Fruit fly (Drosophila melanogaster): Measurements from ENCODE around the gene CG44837.

The CG44837 gene

dm6 chr3L:11938716-11939115 is at the start of gene CG44837:
CG44837 (minus strand) TSS chr3L:11938872.
- no peak for TF ChIP-seq psq (optimal IDR thresholded peaks at IDR 0.05)
- TF ChIP-seq EcR (GFP tag; optimal IDR thresholded peaks at IDR 0.05), result no peak
- TF ChIP-seq CG8478 (optimal IDR thresholded peaks at IDR 0.05), result no peak
- no peak for TF ChIP-seq Dll (optimal IDR thresholded peaks at IDR 0.05)
- TF ChIP-seq pan (optimal IDR thresholded peaks at IDR 0.05), result no peak
- TF ChIP-seq usp (GFP tag; optimal IDR thresholded peaks at IDR 0.05), result no peak

- no peak for TF ChIP-seq psq (optimal IDR thresholded peaks at IDR 0.05)
- no peak for TF ChIP-seq pan (optimal IDR thresholded peaks at IDR 0.05)
- TF ChIP-seq Dll (optimal IDR thresholded peaks at IDR 0.05), result no peak
- TF ChIP-seq EcR (GFP tag; optimal IDR thresholded peaks at IDR 0.05), result no peak
- no peak for TF ChIP-seq usp (GFP tag; optimal IDR thresholded peaks at IDR 0.05)
- no peak for TF ChIP-seq CG8478 (optimal IDR thresholded peaks at IDR 0.05)
Measured at dm6 chr3L:11984606-11985005, 45.9 kb upstream of the CG44837 start, which contains the start of gene CG6938. CG6938 (plus strand) TSS chr3L:11984906.

DNA sequence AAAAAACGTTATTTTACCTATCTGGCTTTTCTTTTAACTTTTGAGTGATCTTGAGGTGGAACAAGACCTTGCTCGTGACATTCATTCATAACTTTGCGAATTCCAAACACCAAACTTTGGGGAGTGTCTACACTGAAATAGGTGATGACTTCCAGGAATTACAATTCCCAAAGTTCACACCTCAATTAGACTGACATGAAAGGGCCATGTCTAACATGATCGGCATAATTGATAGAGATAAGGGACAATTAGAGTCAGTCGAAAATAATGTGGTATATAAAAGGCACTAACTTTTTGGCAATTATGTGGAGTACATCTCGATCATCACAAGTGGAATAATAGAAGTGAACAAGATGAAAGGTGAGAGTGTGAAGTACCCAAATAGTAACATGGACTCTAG is 37.1 kb upstream of the CG44837 start, which contains the start of gene CG43896:
CG43896 (plus strand) TSS at position 301 of the 400 bp plus-strand sequence.
- TF ChIP-seq Dll (optimal IDR thresholded peaks at IDR 0.05) (no peak), usp (GFP tag; optimal IDR thresholded peaks at IDR 0.05) (no peak), EcR (GFP tag; optimal IDR thresholded peaks at IDR 0.05) (no peak), CG8478 (optimal IDR thresholded peaks at IDR 0.05) (no peak), psq (optimal IDR thresholded peaks at IDR 0.05) (no peak), pan (optimal IDR thresholded peaks at IDR 0.05) (no peak)

DNA sequence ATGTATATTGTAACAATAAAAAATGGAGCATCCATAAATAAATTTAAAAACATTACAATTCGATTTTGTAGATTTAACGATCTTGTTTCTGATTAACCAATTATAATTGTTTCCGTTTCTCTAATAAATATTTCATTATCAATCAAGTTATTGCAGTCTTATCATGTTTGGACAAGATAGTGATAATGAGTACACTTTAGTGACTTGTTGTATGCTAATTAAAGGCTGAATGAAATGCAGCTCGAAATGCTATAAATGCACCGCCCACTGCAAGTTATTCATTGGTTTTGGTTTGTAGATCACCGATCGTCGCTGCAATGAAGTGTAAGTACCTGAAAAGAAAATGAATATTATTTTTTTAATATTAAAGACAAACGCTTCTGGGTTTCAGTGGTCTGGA is 35.9 kb upstream of the CG44837 start, which contains the start of gene CG14125:
CG14125 (plus strand) TSS at position 301 of the 400 bp plus-strand sequence.
- TF ChIP-seq usp (GFP tag; optimal IDR thresholded peaks at IDR 0.05) (no peak), CG8478 (optimal IDR thresholded peaks at IDR 0.05) (no peak), pan (optimal IDR thresholded peaks at IDR 0.05) (no peak), psq (optimal IDR thresholded peaks at IDR 0.05) (no peak), Dll (optimal IDR thresholded peaks at IDR 0.05) (no peak)

dm6 chr3L:11973690-11974089 is 35.0 kb upstream of the CG44837 start, which contains the start of gene CG42397:
CG42397 (minus strand) TSS chr3L:11973790.
- TF ChIP-seq pan (optimal IDR thresholded peaks at IDR 0.05), result no peak
- TF ChIP-seq EcR (GFP tag; optimal IDR thresholded peaks at IDR 0.05), result no peak
- TF ChIP-seq usp (GFP tag; optimal IDR thresholded peaks at IDR 0.05), result no peak

- TF ChIP-seq psq (optimal IDR thresholded peaks at IDR 0.05), result no peak
- TF ChIP-seq Dll (optimal IDR thresholded peaks at IDR 0.05), result no peak
- TF ChIP-seq pan (optimal IDR thresholded peaks at IDR 0.05), result no peak
- TF ChIP-seq usp (GFP tag; optimal IDR thresholded peaks at IDR 0.05), result no peak
- TF ChIP-seq EcR (GFP tag; optimal IDR thresholded peaks at IDR 0.05), result no peak
- no peak for TF ChIP-seq CG8478 (optimal IDR thresholded peaks at IDR 0.05)
Measured at dm6 chr3L:11972879-11973278, 34.2 kb upstream of the CG44837 start, which contains the start of gene Muc68E. Muc68E (minus strand) TSS chr3L:11972979.

- TF ChIP-seq Dll (optimal IDR thresholded peaks at IDR 0.05) (no peak), pan (optimal IDR thresholded peaks at IDR 0.05) (no peak), EcR (GFP tag; optimal IDR thresholded peaks at IDR 0.05) (no peak), psq (optimal IDR thresholded peaks at IDR 0.05) (no peak), usp (GFP tag; optimal IDR thresholded peaks at IDR 0.05) (no peak), CG8478 (optimal IDR thresholded peaks at IDR 0.05) (no peak)
Measured at dm6 chr3L:11966104-11966503, 27.4 kb upstream of the CG44837 start, which contains the start of gene prc. prc (minus strand) TSS chr3L:11966131.

- TF ChIP-seq Dll (optimal IDR thresholded peaks at IDR 0.05), result no peak
- TF ChIP-seq EcR (GFP tag; optimal IDR thresholded peaks at IDR 0.05), result no peak
- no peak for TF ChIP-seq pan (optimal IDR thresholded peaks at IDR 0.05)
- no peak for TF ChIP-seq CG8478 (optimal IDR thresholded peaks at IDR 0.05)
- TF ChIP-seq usp (GFP tag; optimal IDR thresholded peaks at IDR 0.05), result no peak
- no peak for TF ChIP-seq psq (optimal IDR thresholded peaks at IDR 0.05)
Measured at dm6 chr3L:11957669-11958333, 19.1 kb upstream of the CG44837 start, which contains the start of the genes CG11570 and CG43294. CG11570 (minus strand) TSS chr3L:11957769. CG43294 (plus strand) TSS chr3L:11958283.

- TF ChIP-seq usp (GFP tag; optimal IDR thresholded peaks at IDR 0.05) (no peak), CG8478 (optimal IDR thresholded peaks at IDR 0.05) (no peak), EcR (GFP tag; optimal IDR thresholded peaks at IDR 0.05) (no peak), Dll (optimal IDR thresholded peaks at IDR 0.05) (no peak), pan (optimal IDR thresholded peaks at IDR 0.05) (no peak), psq (optimal IDR thresholded peaks at IDR 0.05) (no peak)
Measured at dm6 chr3L:11953783-11954182, 15.1 kb upstream of the CG44837 start, which contains the start of gene CG7248. CG7248 (plus strand) TSS chr3L:11954083.

dm6 chr3L:11953217-11953616 is 14.5 kb upstream of the CG44837 start, which contains the start of gene obst-G:
obst-G (minus strand) TSS chr3L:11953317.
- TF ChIP-seq psq (optimal IDR thresholded peaks at IDR 0.05) (no peak), usp (GFP tag; optimal IDR thresholded peaks at IDR 0.05) (no peak), EcR (GFP tag; optimal IDR thresholded peaks at IDR 0.05) (no peak), pan (optimal IDR thresholded peaks at IDR 0.05) (no peak), CG8478 (optimal IDR thresholded peaks at IDR 0.05) (no peak), Dll (optimal IDR thresholded peaks at IDR 0.05) (no peak)

DNA sequence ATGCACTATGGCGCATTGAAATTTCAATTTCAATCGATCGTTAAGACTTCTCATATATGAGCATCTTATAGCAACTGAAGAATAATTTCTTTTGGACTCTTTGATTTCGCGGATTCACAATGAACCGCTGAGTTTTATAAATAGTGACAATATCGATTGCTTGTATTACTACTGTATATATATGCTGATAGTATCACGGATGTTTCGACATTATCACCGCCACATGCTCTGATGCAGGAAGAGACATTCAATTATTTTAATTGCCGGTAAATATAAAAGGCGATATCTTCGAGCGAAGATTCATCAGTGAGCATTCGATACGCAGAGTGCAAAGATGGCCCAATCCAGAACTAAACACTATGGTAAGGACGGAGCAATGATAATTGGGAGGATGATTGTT is 10.9 kb upstream of the CG44837 start, which contains the start of gene CG17826:
CG17826 (plus strand) TSS at position 301 of the 400 bp plus-strand sequence.
- TF ChIP-seq usp (GFP tag; optimal IDR thresholded peaks at IDR 0.05), result no peak

dm6 chr3L:11947357-11947756 is 8.7 kb upstream of the CG44837 start, which contains the start of gene CG7252:
CG7252 (plus strand) TSS chr3L:11947675.
- no peak for TF ChIP-seq usp (GFP tag; optimal IDR thresholded peaks at IDR 0.05)
- TF ChIP-seq CG8478 (optimal IDR thresholded peaks at IDR 0.05), result no peak
- no peak for TF ChIP-seq EcR (GFP tag; optimal IDR thresholded peaks at IDR 0.05)
- TF ChIP-seq psq (optimal IDR thresholded peaks at IDR 0.05), result no peak
